Worm (Caenorhabditis elegans) whole organism, mixed stage, embryonic: ENCODE data around the gene C09E7.11.

Source experiments
- M03D4.4 ChIP-seq: sonication (generic microtip); optimal IDR thresholded peaks from 2 replicates; lab custom pipeline; 2017; ENCODE audit warnings: mild to moderate bottlenecking, missing genetic modification characterization, missing compliant biosample characterization
- bed-3 ChIP-seq: fragments of 200-800 bp; sonication (Bioruptor generic); optimal IDR thresholded peaks from 3 replicates; lab custom pipeline; 2018; ENCODE audit warnings: mild to moderate bottlenecking, missing genetic modification characterization, moderate library complexity, missing compliant biosample characterization
- blmp-1 ChIP-seq: fragments of 150-350 bp; optimal IDR thresholded peaks from 2 replicates; lab custom pipeline; 2014; ENCODE audit warnings: missing biosample characterization, missing genetic modification characterization
- ceh-43 ChIP-seq: fragments of 200-800 bp; sonication (Bioruptor generic); optimal IDR thresholded peaks from 2 replicates; lab custom pipeline; 2018; ENCODE audit warnings: mild to moderate bottlenecking, missing genetic modification characterization, moderate library complexity, missing compliant biosample characterization
- ceh-83 ChIP-seq: fragments of 200-800 bp; sonication (Bioruptor generic); optimal IDR thresholded peaks from 2 replicates; lab custom pipeline; 2018; ENCODE audit warnings: mild to moderate bottlenecking, missing genetic modification characterization, missing compliant biosample characterization
- ces-1 ChIP-seq: fragments of 150-350 bp; optimal IDR thresholded peaks from 2 replicates; lab custom pipeline; 2014; ENCODE audit warnings: missing biosample characterization, missing genetic modification reagents, missing genetic modification characterization
- cnd-1 ChIP-seq: fragments of 200-800 bp; sonication (Bioruptor generic); optimal IDR thresholded peaks from 2 replicates; lab custom pipeline; 2018; ENCODE audit warnings: mild to moderate bottlenecking, missing genetic modification characterization, missing compliant biosample characterization
- drap-1 ChIP-seq: fragments of 200-800 bp; sonication (Bioruptor generic); optimal IDR thresholded peaks from 3 replicates; lab custom pipeline; 2018; ENCODE audit warnings: mild to moderate bottlenecking, missing genetic modification characterization, missing compliant biosample characterization
- elt-1 ChIP-seq: sonication (generic microtip); optimal IDR thresholded peaks from 2 replicates; lab custom pipeline; 2017; ENCODE audit warnings: missing genetic modification characterization, mild to moderate bottlenecking, missing compliant biosample characterization, antibody characterized with exemption, moderate library complexity, borderline replicate concordance; ENCODE audit not compliant: insufficient read depth
- elt-3 ChIP-seq: fragments of 150-350 bp; optimal IDR thresholded peaks from 2 replicates; lab custom pipeline; 2014; ENCODE audit warnings: missing biosample characterization, missing genetic modification characterization
- flh-1 ChIP-seq: fragments of 200-800 bp; sonication (Bioruptor generic); optimal IDR thresholded peaks from 2 replicates; lab custom pipeline; 2018; ENCODE audit warnings: mild to moderate bottlenecking, missing genetic modification characterization, moderate library complexity, missing compliant biosample characterization
- hlh-1 ChIP-seq: fragments of 150-350 bp; optimal IDR thresholded peaks from 2 replicates; lab custom pipeline; 2014; ENCODE audit warnings: missing biosample characterization, missing genetic modification reagents, missing genetic modification characterization
- lin-13 ChIP-seq: fragments of 150-350 bp; optimal IDR thresholded peaks from 2 replicates; lab custom pipeline; 2014; ENCODE audit warnings: missing biosample characterization, missing genetic modification characterization
- lin-32 ChIP-seq: fragments of 200-800 bp; sonication (Bioruptor generic); optimal IDR thresholded peaks from 2 replicates; lab custom pipeline; 2018; ENCODE audit warnings: mild to moderate bottlenecking, missing genetic modification characterization, missing compliant biosample characterization
- lsy-2 ChIP-seq: fragments of 150-350 bp; optimal IDR thresholded peaks from 2 replicates; lab custom pipeline; 2014; ENCODE audit warnings: missing biosample characterization, missing genetic modification characterization
- mab-5 ChIP-seq: fragments of 150-350 bp; optimal IDR thresholded peaks from 2 replicates; lab custom pipeline; 2014; ENCODE audit warnings: missing biosample characterization, missing genetic modification characterization
- mep-1 ChIP-seq: fragments of 150-350 bp; optimal IDR thresholded peaks from 2 replicates; lab custom pipeline; 2017; ENCODE audit warnings: missing biosample characterization, missing genetic modification reagents, missing genetic modification characterization, inconsistent platforms
- mls-2 ChIP-seq: sonication (generic microtip); optimal IDR thresholded peaks from 2 replicates; lab custom pipeline; 2016; ENCODE audit warnings: mild to moderate bottlenecking, missing genetic modification characterization, moderate library complexity, missing compliant biosample characterization
- nhr-12 ChIP-seq: fragments of 150-350 bp; optimal IDR thresholded peaks from 2 replicates; lab custom pipeline; 2014; ENCODE audit warnings: missing biosample characterization, missing genetic modification characterization
- nhr-2 ChIP-seq: fragments of 150-350 bp; optimal IDR thresholded peaks from 2 replicates; lab custom pipeline; 2014; ENCODE audit warnings: missing biosample characterization, missing genetic modification characterization
- nhr-28 ChIP-seq: fragments of 150-350 bp; optimal IDR thresholded peaks from 2 replicates; lab custom pipeline; 2014; ENCODE audit warnings: missing biosample characterization, missing genetic modification characterization
- pha-4 ChIP-seq: fragments of 150-350 bp; optimal IDR thresholded peaks from 2 replicates; lab custom pipeline; 2018; ENCODE audit warnings: missing biosample characterization, missing genetic modification reagents, missing genetic modification characterization
- sem-2 ChIP-seq: fragments of 200-800 bp; sonication (Bioruptor generic); optimal IDR thresholded peaks from 2 replicates; lab custom pipeline; 2018; ENCODE audit warnings: mild to moderate bottlenecking, missing genetic modification characterization, missing compliant biosample characterization
- snpc-4 ChIP-seq: fragments of 150-350 bp; optimal IDR thresholded peaks from 2 replicates; lab custom pipeline; 2014; ENCODE audit warnings: missing biosample characterization, missing genetic modification characterization
- sptf-1 ChIP-seq: sonication (generic microtip); optimal IDR thresholded peaks from 2 replicates; lab custom pipeline; 2017; ENCODE audit warnings: mild to moderate bottlenecking, missing genetic modification characterization, moderate library complexity, missing compliant biosample characterization
- tbx-8 ChIP-seq: fragments of 200-800 bp; sonication (Bioruptor generic); optimal IDR thresholded peaks from 2 replicates; lab custom pipeline; 2018; ENCODE audit warnings: mild to moderate bottlenecking, missing genetic modification characterization, moderate library complexity, missing compliant biosample characterization
- unc-39 ChIP-seq: fragments of 150-350 bp; optimal IDR thresholded peaks from 2 replicates; lab custom pipeline; 2014; ENCODE audit warnings: missing biosample characterization, missing genetic modification characterization
- zip-8 ChIP-seq: fragments of 150-350 bp; optimal IDR thresholded peaks from 2 replicates; lab custom pipeline; 2014; ENCODE audit warnings: missing biosample characterization, missing genetic modification characterization
- ztf-11 ChIP-seq: fragments of 150-350 bp; optimal IDR thresholded peaks from 2 replicates; lab custom pipeline; 2014; ENCODE audit warnings: missing biosample characterization, missing genetic modification characterization

C09E7.11 gene

DNA sequence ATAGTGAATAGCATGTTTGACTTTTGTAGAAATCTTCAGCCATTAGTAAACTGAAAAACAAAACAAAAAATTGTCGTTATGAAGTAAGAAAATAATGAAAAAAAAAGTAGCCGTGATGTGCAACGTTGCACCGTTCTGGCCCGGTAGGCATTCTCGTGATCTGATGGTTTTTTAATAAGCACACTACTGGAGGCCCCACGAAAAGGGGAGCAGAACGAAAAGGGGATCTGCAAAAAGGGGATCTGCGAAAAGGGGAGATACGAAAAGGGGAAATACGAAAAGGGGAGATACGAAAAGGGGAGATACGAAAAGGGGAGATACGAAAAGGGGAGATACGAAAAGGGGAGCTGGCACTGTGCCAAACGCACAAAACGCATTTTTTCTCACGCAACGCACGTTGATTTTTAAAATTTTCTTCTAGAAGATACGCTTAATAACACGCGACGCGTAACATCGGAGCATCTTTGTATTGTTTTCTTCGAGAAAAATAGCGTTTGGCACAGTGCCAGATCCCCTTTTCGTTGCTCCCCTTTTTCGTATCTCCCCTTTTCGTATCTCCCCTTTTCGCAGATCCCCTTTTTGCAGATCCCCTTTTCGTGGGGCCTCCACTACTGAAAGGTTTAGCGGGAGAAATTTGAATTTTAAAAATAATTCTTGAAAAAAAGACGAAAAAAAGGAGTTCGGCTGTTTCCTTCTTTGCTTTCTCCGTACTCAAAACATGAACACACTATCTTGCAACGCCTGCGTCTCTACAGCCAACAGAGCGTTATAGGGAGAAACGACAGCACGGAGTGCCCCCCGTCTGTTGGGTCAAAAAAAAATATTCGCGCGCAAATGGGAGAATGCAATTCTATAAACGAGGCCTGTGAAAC is 20.2 kb downstream of the C09E7.11 start, which contains the start of gene C09E7.7:
Gene C09E7.7 (minus strand): TSS at position 57 of the 872 bp plus-strand sequence.
- TF ChIP-seq lin-13 (tag; lab: Kevin White, UChicago) (peak; percentile 40), mls-2 (tag; lab: Kevin White, UChicago) (peak; percentile 38), sem-2 (peak; percentile 13), drap-1 (GFP tag; lab: Kevin White, UChicago) (peak; percentile 35), ces-1 (GFP tag; lab: Kevin White, UChicago) (peak; percentile 27), cnd-1 (tag; lab: Kevin White, UChicago) (peak; percentile 47), sptf-1 (tag; lab: Kevin White, UChicago) (peak; percentile 67)

DNA sequence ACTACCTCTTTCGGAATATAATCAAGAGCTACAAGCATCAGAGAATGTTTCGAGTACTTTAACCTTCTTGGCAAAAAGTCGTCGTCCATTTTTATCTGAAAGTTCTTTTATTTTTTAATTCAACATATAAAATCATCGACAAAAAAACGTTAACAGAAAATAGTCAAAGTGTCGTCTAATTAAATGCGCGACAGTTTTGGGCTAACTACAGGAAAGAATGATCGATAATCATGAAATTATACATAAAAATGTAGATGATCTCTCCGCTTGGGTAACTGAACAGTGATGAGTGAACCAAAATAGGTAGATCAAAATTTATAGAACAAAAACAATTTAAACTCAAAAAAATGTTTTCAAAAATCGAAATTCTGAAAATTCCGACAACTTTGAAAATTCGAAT is 27.3 kb downstream of the C09E7.11 start, which contains the start of gene C09E7.8:
Gene C09E7.8 (minus strand): TSS at position 101 of the 400 bp plus-strand sequence.
- TF ChIP-seq bed-3 (no peak), elt-3 (tag; lab: Kevin White, UChicago) (no peak), nhr-2 (no peak), ces-1 (GFP tag; lab: Kevin White, UChicago) (no peak), ceh-83 (GFP tag; lab: Kevin White, UChicago) (no peak), mls-2 (tag; lab: Kevin White, UChicago) (no peak), tbx-8 (GFP tag; lab: Kevin White, UChicago) (no peak), sptf-1 (tag; lab: Kevin White, UChicago) (no peak), unc-39 (tag; lab: Kevin White, UChicago) (no peak), blmp-1 (tag; lab: Kevin White, UChicago) (no peak), M03D4.4 (tag; lab: Kevin White, UChicago) (no peak), drap-1 (GFP tag; lab: Kevin White, UChicago) (no peak), lin-32 (GFP tag; lab: Kevin White, UChicago) (no peak), flh-1 (GFP tag; lab: Kevin White, UChicago) (no peak)
- TF ChIP-seq, all 35 proteins: peak for 0

DNA sequence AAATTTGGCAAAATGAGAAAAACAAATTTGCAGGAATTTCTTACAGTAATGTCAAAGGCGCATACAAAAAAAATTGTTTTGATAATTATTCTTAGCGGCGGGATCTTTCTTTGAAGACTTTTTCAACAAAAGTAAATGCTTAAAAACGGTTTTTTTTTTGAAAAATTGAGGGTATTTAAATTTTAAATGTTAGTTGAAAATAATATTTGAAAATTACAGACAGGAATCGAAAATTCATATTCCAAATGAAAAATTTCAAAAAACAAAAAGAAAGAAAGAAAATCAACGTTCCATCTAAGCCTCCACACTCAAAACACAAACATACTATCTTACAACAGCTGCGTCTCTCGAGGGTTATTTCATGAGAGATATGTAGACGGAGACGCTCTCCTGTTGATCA is 46.0 kb downstream of the C09E7.11 start:
- TF ChIP-seq lsy-2 (tag; lab: Kevin White, UChicago), result no peak
- TF ChIP-seq mls-2 (tag; lab: Kevin White, UChicago), result no peak
- TF ChIP-seq elt-3 (tag; lab: Kevin White, UChicago), result no peak
- no peak for TF ChIP-seq blmp-1 (tag; lab: Kevin White, UChicago)
- TF ChIP-seq nhr-2, result no peak
- TF ChIP-seq flh-1 (GFP tag; lab: Kevin White, UChicago), result no peak
- no peak for TF ChIP-seq mep-1
- no peak for TF ChIP-seq ceh-83 (GFP tag; lab: Kevin White, UChicago)
- no peak for TF ChIP-seq ces-1 (GFP tag; lab: Kevin White, UChicago)
- TF ChIP-seq ztf-11, result no peak
- no peak for TF ChIP-seq zip-8 (tag; lab: Kevin White, UChicago)
- no peak for TF ChIP-seq drap-1 (GFP tag; lab: Kevin White, UChicago)
- no peak for TF ChIP-seq ceh-43

DNA sequence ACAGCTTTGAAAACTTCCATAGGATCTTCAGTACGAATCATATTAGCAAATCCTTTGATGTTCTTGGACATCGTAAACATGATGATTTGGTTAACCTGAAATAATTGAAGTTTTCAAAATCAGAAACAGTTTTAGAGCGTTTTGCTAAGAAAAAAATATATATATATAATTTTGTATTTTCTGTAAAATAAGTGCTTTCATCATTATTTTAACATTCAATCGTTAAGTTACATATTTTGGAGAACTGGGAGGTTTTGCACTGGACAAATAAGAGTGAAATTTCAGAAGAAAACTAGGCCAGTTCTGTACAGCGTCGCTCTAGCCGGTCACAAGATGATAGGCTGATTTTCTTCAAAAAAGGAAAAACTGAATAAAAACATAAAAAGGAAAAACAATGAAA is 47.3 kb downstream of the C09E7.11 start, which contains the start of gene F27B3.6:
Gene F27B3.6 (minus strand): TSS at position 101 of the 400 bp plus-strand sequence.
- TF ChIP-seq nhr-28 (tag; lab: Kevin White, UChicago), result no peak
- TF ChIP-seq zip-8 (tag; lab: Kevin White, UChicago), result no peak
- TF ChIP-seq elt-1 (tag; lab: Kevin White, UChicago), result no peak
- no peak for TF ChIP-seq pha-4 (tag; lab: Kevin White, UChicago)
- no peak for TF ChIP-seq snpc-4
- TF ChIP-seq cnd-1 (tag; lab: Kevin White, UChicago), result no peak
- TF ChIP-seq ceh-83 (GFP tag; lab: Kevin White, UChicago), result no peak
- no peak for TF ChIP-seq drap-1 (GFP tag; lab: Kevin White, UChicago)
- no peak for TF ChIP-seq hlh-1 (tag; lab: Kevin White, UChicago)
- TF ChIP-seq unc-39 (tag; lab: Kevin White, UChicago), result no peak
- no peak for TF ChIP-seq tbx-8 (GFP tag; lab: Kevin White, UChicago)
- no peak for TF ChIP-seq elt-3 (tag; lab: Kevin White, UChicago)
- no peak for TF ChIP-seq nhr-2
- no peak for TF ChIP-seq blmp-1 (tag; lab: Kevin White, UChicago)
- TF ChIP-seq sptf-1 (tag; lab: Kevin White, UChicago), result no peak
- TF ChIP-seq nhr-12, result no peak
- TF ChIP-seq lin-13 (tag; lab: Kevin White, UChicago), result no peak
- no peak for TF ChIP-seq mab-5 (tag; lab: Kevin White, UChicago)
- TF ChIP-seq, all 35 proteins: peak for 0
